Fruit fly (Drosophila melanogaster): ENCODE measurements around the gene comt.

The comt gene

dm6 chrX:13226478-13226877 lies 32.3 kb upstream of the comt start (continued):
- TF ChIP-seq CG2199 (GFP tag; IDR thresholded peaks at IDR 0.05): no peak
- TF ChIP-seq NfI (GFP tag; optimal IDR thresholded peaks at IDR 0.05): no peak
- TF ChIP-seq zen (tag; optimal IDR thresholded peaks at IDR 0.05): peak; percentile 4
- TF ChIP-seq CG6813 (GFP tag; optimal IDR thresholded peaks at IDR 0.05): peak; percentile 12
- no peak for TF ChIP-seq crp (GFP tag; optimal IDR thresholded peaks at IDR 0.05)
- TF ChIP-seq gsb-n (tag; optimal IDR thresholded peaks at IDR 0.05): no peak
- TF ChIP-seq dati (GFP tag; IDR thresholded peaks at IDR 0.05): no peak
- no peak for TF ChIP-seq kah (GFP tag; optimal IDR thresholded peaks at IDR 0.05)
- no peak for TF ChIP-seq CG14667 (GFP tag; IDR thresholded peaks at IDR 0.05)
- TF ChIP-seq CG12659 (GFP tag; optimal IDR thresholded peaks at IDR 0.05): peak; percentile 11
- TF ChIP-seq Neu2 (GFP tag; optimal IDR thresholded peaks at IDR 0.05; ENCODE audit: borderline replicate concordance): no peak
- no peak for TF ChIP-seq CG5953 (GFP tag; IDR thresholded peaks at IDR 0.05)
- no peak for TF ChIP-seq NFAT (GFP tag; IDR thresholded peaks at IDR 0.05)
- no peak for TF ChIP-seq yki (optimal IDR thresholded peaks at IDR 0.05)
- TF ChIP-seq CG10654 (GFP tag; optimal IDR thresholded peaks at IDR 0.05): no peak
- peak; percentile 56 for TF ChIP-seq Oli (tag; optimal IDR thresholded peaks at IDR 0.05)
- no peak for TF ChIP-seq CG10565 (GFP tag; optimal IDR thresholded peaks at IDR 0.05)
- TF ChIP-seq CG17359 (tag; optimal IDR thresholded peaks at IDR 0.05): peak; percentile 64
- peak; percentile 59 for TF ChIP-seq CG10979 (tag; optimal IDR thresholded peaks at IDR 0.05)
- no peak for TF ChIP-seq CG6175 (GFP tag; IDR thresholded peaks at IDR 0.05)
- TF ChIP-seq lab (GFP tag; optimal IDR thresholded peaks at IDR 0.05): peak; percentile 18
- no peak for TF ChIP-seq wek (GFP tag; optimal IDR thresholded peaks at IDR 0.05)
- no peak for TF ChIP-seq CG12071 (GFP tag; optimal IDR thresholded peaks at IDR 0.05)
- TF ChIP-seq NK7.1 (GFP tag; optimal IDR thresholded peaks at IDR 0.05): no peak
- TF ChIP-seq Dref (GFP tag; IDR thresholded peaks at IDR 0.05): no peak
- no peak for TF ChIP-seq her (GFP tag; optimal IDR thresholded peaks at IDR 0.05)
- peak; percentile 40 for TF ChIP-seq CG17829 (tag; optimal IDR thresholded peaks at IDR 0.05)
- no peak for TF ChIP-seq CG7928 (GFP tag; optimal IDR thresholded peaks at IDR 0.05)
- no peak for TF ChIP-seq CG15479 (GFP tag; optimal IDR thresholded peaks at IDR 0.05)
- TF ChIP-seq CG6654 (GFP tag; optimal IDR thresholded peaks at IDR 0.05): no peak
- no peak for TF ChIP-seq fd3F (GFP tag; optimal IDR thresholded peaks at IDR 0.05)
- no peak for TF ChIP-seq CG6272 (GFP tag; IDR thresholded peaks at IDR 0.05)
- TF ChIP-seq CG9817 (tag; optimal IDR thresholded peaks at IDR 0.05): no peak
- TF ChIP-seq fu2 (GFP tag; optimal IDR thresholded peaks at IDR 0.05): no peak
- no peak for TF ChIP-seq fd64A (GFP tag; optimal IDR thresholded peaks at IDR 0.05)
- no peak for TF ChIP-seq GATAe (GFP tag; conservative IDR thresholded peaks at IDR 0.05)
- TF ChIP-seq sima (GFP tag; optimal IDR thresholded peaks at IDR 0.05): no peak
- no peak for TF ChIP-seq Side (GFP tag; optimal IDR thresholded peaks at IDR 0.05)
- peak; percentile 5 for TF ChIP-seq CG16863 (GFP tag; optimal IDR thresholded peaks at IDR 0.05)
- TF ChIP-seq luna (GFP tag; optimal IDR thresholded peaks at IDR 0.05): no peak
- no peak for TF ChIP-seq CG7987 (GFP tag; optimal IDR thresholded peaks at IDR 0.05)
- no peak for TF ChIP-seq HmgZ (tag; optimal IDR thresholded peaks at IDR 0.05)
- TF ChIP-seq sob (GFP tag; IDR thresholded peaks at IDR 0.05): no peak
- TF ChIP-seq Ravus (GFP tag; IDR thresholded peaks at IDR 0.05): no peak
- TF ChIP-seq Sry-δ (GFP tag; optimal IDR thresholded peaks at IDR 0.05): no peak
- TF ChIP-seq Elba2 (GFP tag; optimal IDR thresholded peaks at IDR 0.05): no peak
- TF ChIP-seq sens (GFP tag): peak; percentile 83
- TF ChIP-seq sc (optimal IDR thresholded peaks at IDR 0.05): no peak
- peak; percentile 20 for TF ChIP-seq sc (GFP tag; optimal IDR thresholded peaks at IDR 0.05)
- no peak for TF ChIP-seq CG15601 (tag; optimal IDR thresholded peaks at IDR 0.05)
- no peak for TF ChIP-seq dysf (GFP tag; IDR thresholded peaks at IDR 0.05)
- no peak for TF ChIP-seq z (GFP tag; IDR thresholded peaks at IDR 0.05)
- no peak for TF ChIP-seq run (tag; optimal IDR thresholded peaks at IDR 0.05)
